Fruit fly (Drosophila melanogaster): ENCODE results near the gene CG10561.

CG10561 gene

dm6 chr2L:19146047-19146446 lies 31.8 kb downstream of the CG10561 start (continued):
- TF ChIP-seq pros (GFP tag; optimal IDR thresholded peaks at IDR 0.05): no peak
- no peak for TF ChIP-seq Ssrp (tag; optimal IDR thresholded peaks at IDR 0.05)
- no peak for TF ChIP-seq ERR (GFP tag; optimal IDR thresholded peaks at IDR 0.05)
- no peak for TF ChIP-seq Bteb2 (GFP tag; optimal IDR thresholded peaks at IDR 0.05)
- peak; percentile 79 for TF ChIP-seq D19B (GFP tag; optimal IDR thresholded peaks at IDR 0.05)
- no peak for TF ChIP-seq CG15696 (tag; optimal IDR thresholded peaks at IDR 0.05)
- no peak for TF ChIP-seq CG9932 (GFP tag; IDR thresholded peaks at IDR 0.05)
- TF ChIP-seq bab2 (GFP tag; optimal IDR thresholded peaks at IDR 0.05): no peak
- TF ChIP-seq HmgZ (tag; optimal IDR thresholded peaks at IDR 0.05): no peak
- no peak for TF ChIP-seq CG7271 (tag; optimal IDR thresholded peaks at IDR 0.05)
- TF ChIP-seq tio (GFP tag; optimal IDR thresholded peaks at IDR 0.05): no peak
- TF ChIP-seq Sox100B (GFP tag; optimal IDR thresholded peaks at IDR 0.05): no peak
- TF ChIP-seq CG17385 (GFP tag; optimal IDR thresholded peaks at IDR 0.05): peak; percentile 56
- no peak for TF ChIP-seq seq (GFP tag; IDR thresholded peaks at IDR 0.05)
- no peak for TF ChIP-seq CG30403 (GFP tag; optimal IDR thresholded peaks at IDR 0.05)
- no peak for TF ChIP-seq CG2202 (tag; optimal IDR thresholded peaks at IDR 0.05)
- no peak for TF ChIP-seq fd102C (GFP tag; optimal IDR thresholded peaks at IDR 0.05)
- no peak for TF ChIP-seq sim (GFP tag; IDR thresholded peaks at IDR 0.05)
- no peak for TF ChIP-seq CG31388 (GFP tag; optimal IDR thresholded peaks at IDR 0.05)
- TF ChIP-seq CG34422 (GFP tag; IDR thresholded peaks at IDR 0.05): no peak
- no peak for TF ChIP-seq CG12219 (GFP tag; optimal IDR thresholded peaks at IDR 0.05)
- TF ChIP-seq CG9437 (GFP tag; optimal IDR thresholded peaks at IDR 0.05): no peak
- TF ChIP-seq Meics (GFP tag; optimal IDR thresholded peaks at IDR 0.05): no peak

- TF ChIP-seq Ets97D (GFP tag; optimal IDR thresholded peaks at IDR 0.05) (no peak), chinmo (GFP tag; IDR thresholded peaks at IDR 0.05; ENCODE audit: partially characterized antibody) (0 out of 4 replicates have a peak, but pooled peaks have one; percentile 60), Adf1 (GFP tag; IDR thresholded peaks at IDR 0.05) (peak; percentile 78)
These were observed 32.4 kb downstream of the CG10561 start for dm6 chr2L:19146645-19147044.

- no peak for TF ChIP-seq stc (GFP tag; IDR thresholded peaks at IDR 0.05)
- no peak for TF ChIP-seq CG8290 (GFP tag; optimal IDR thresholded peaks at IDR 0.05)
- TF ChIP-seq CG8290 (tag; optimal IDR thresholded peaks at IDR 0.05): peak in 1 of 2 experiments; percentile 31
- TF ChIP-seq CG4404 (GFP tag; IDR thresholded peaks at IDR 0.05): no peak
- TF ChIP-seq Mad (GFP tag; optimal IDR thresholded peaks at IDR 0.05): no peak
- peak; percentile 33 for TF ChIP-seq CG15479 (GFP tag; optimal IDR thresholded peaks at IDR 0.05)
- TF ChIP-seq HmgD (GFP tag; optimal IDR thresholded peaks at IDR 0.05): no peak
- peak; percentile 3 for TF ChIP-seq emc (GFP tag; optimal IDR thresholded peaks at IDR 0.05)
- no peak for TF ChIP-seq Bteb2 (GFP tag; optimal IDR thresholded peaks at IDR 0.05)
- TF ChIP-seq CG4328 (GFP tag; optimal IDR thresholded peaks at IDR 0.05): no peak
- no peak for TF ChIP-seq Xbp1 (GFP tag; optimal IDR thresholded peaks at IDR 0.05)
- TF ChIP-seq cad (GFP tag; optimal IDR thresholded peaks at IDR 0.05): peak; percentile 93
- no peak for TF ChIP-seq CG1024 (GFP tag; IDR thresholded peaks at IDR 0.05)
- no peak for TF ChIP-seq fd3F (GFP tag; optimal IDR thresholded peaks at IDR 0.05)
- TF ChIP-seq tll (GFP tag; optimal IDR thresholded peaks at IDR 0.05): peak; percentile 51 to 86
- peak; percentile 78; the same call in 1 of the 4 replicates for TF ChIP-seq chinmo (GFP tag; IDR thresholded peaks at IDR 0.05; ENCODE audit: partially characterized antibody)
- no peak for TF ChIP-seq CG3163 (GFP tag; optimal IDR thresholded peaks at IDR 0.05)
- TF ChIP-seq trem (tag; optimal IDR thresholded peaks at IDR 0.05): no peak
- TF ChIP-seq pan (optimal IDR thresholded peaks at IDR 0.05): no peak
- no peak for TF ChIP-seq pan (GFP tag; optimal IDR thresholded peaks at IDR 0.05 in 1 of 2, IDR thresholded peaks at IDR 0.05 in 1 of 2)
- TF ChIP-seq crp (GFP tag; optimal IDR thresholded peaks at IDR 0.05): peak in 1 of 2 experiments; percentile 29
- no peak for TF ChIP-seq yki (optimal IDR thresholded peaks at IDR 0.05)
- no peak for TF ChIP-seq dimm (GFP tag; IDR thresholded peaks at IDR 0.05)
- TF ChIP-seq CG7271 (tag; optimal IDR thresholded peaks at IDR 0.05): peak; percentile 37
- TF ChIP-seq cato (GFP tag; optimal IDR thresholded peaks at IDR 0.05; ENCODE audit: borderline replicate concordance): no peak
- no peak for TF ChIP-seq Atf3 (GFP tag; optimal IDR thresholded peaks at IDR 0.05)
- TF ChIP-seq CG31388 (GFP tag; optimal IDR thresholded peaks at IDR 0.05): no peak
- TF ChIP-seq dati (GFP tag; IDR thresholded peaks at IDR 0.05): no peak
These were observed 40.7 kb downstream of the CG10561 start for dm6 chr2L:19154893-19155389.

All from whole organism, embryonic.